Worm (Caenorhabditis elegans) whole organism, late embryonic: ENCODE results near the gene dpr-1.

Source experiments
- ama-1 ChIP-seq: fragments of 150-350 bp; optimal IDR thresholded peaks from 2 replicates; lab custom pipeline; 2014
- ceh-45 ChIP-seq: fragments of 200-800 bp; sonication (Bioruptor generic); IDR thresholded peaks from 2 replicates; pipeline ENCODE4 v1.3.6; 2022; ENCODE audit warnings: missing genetic modification reagents, missing genetic modification characterization, missing compliant biosample characterization
- ceh-48 ChIP-seq: sonication (generic microtip); optimal IDR thresholded peaks from 2 replicates; lab custom pipeline; 2016; ENCODE audit warnings: missing genetic modification characterization, inconsistent platforms, missing compliant biosample characterization
- ceh-9 ChIP-seq: sonication (generic microtip); optimal IDR thresholded peaks from 2 replicates; lab custom pipeline; 2016; ENCODE audit warnings: mild to moderate bottlenecking, missing genetic modification characterization, inconsistent platforms, missing compliant biosample characterization
- elt-2 ChIP-seq: sonication (generic microtip); optimal IDR thresholded peaks from 2 replicates; lab custom pipeline; 2016; ENCODE audit warnings: missing genetic modification reagents, missing genetic modification characterization, missing compliant biosample characterization
- hlh-30 ChIP-seq: sonication (generic microtip); optimal IDR thresholded peaks from 2 replicates; lab custom pipeline; 2017; ENCODE audit warnings: antibody characterized with exemption, missing genetic modification characterization, missing compliant biosample characterization; ENCODE audit not compliant: insufficient read depth

ce11 chrV:13936052-13936451 lies 5.9 kb downstream of the dpr-1 start:
- TF ChIP-seq ama-1 (lab: Kevin White, UChicago), result no peak
- TF ChIP-seq ceh-45 (GFP tag; lab: Robert Waterston, UW), result no peak
- TF ChIP-seq ceh-9 (tag; lab: Kevin White, UChicago), result no peak
- no peak for TF ChIP-seq hlh-30 (tag; lab: Kevin White, UChicago)
- TF ChIP-seq elt-2 (tag; lab: Kevin White, UChicago), result no peak
- TF ChIP-seq ceh-48 (tag; lab: Kevin White, UChicago), result no peak
